Worm (Caenorhabditis elegans): ENCODE data around the gene ZK813.3.

- no peak for TF ChIP-seq mel-28 (tag; optimal IDR thresholded peaks at IDR 0.05; ENCODE audit: borderline replicate concordance)
- no peak for TF ChIP-seq zfh-2 (GFP tag; conservative IDR thresholded peaks at IDR 0.05)
- no peak for TF ChIP-seq hlh-12 (tag; optimal IDR thresholded peaks at IDR 0.05)
- no peak for TF ChIP-seq F49E8.2 (tag; optimal IDR thresholded peaks at IDR 0.05; ENCODE audit: insufficient read depth)
Measured at ce11 chrX:3462086-3462485, 20.4 kb downstream of the ZK813.3 start.
